Worm (Caenorhabditis elegans): ENCODE data around the gene ZK686.6.

The ZK686.6 gene

ce11 chrIII:7722999-7723398, 49.8 kb downstream of the ZK686.6 start:
- no peak for TF ChIP-seq F13H6.1 (tag; optimal IDR thresholded peaks at IDR 0.05)
- TF ChIP-seq blmp-1 (tag; optimal IDR thresholded peaks at IDR 0.05; ENCODE audit: insufficient read depth): no peak
- TF ChIP-seq mdl-1 (tag; optimal IDR thresholded peaks at IDR 0.05): peak in 1 of 2 experiments; percentile 3
- peak in 1 of 2 experiments; percentile 47 for TF ChIP-seq lsy-2 (tag; optimal IDR thresholded peaks at IDR 0.05)
- peak; percentile 42 for TF ChIP-seq crh-2 (tag; optimal IDR thresholded peaks at IDR 0.05)
- TF ChIP-seq nhr-25 (tag; optimal IDR thresholded peaks at IDR 0.05): no peak
- peak; percentile 54 for TF ChIP-seq C34F6.9 (tag; optimal IDR thresholded peaks at IDR 0.05)
- peak; percentile 23 for TF ChIP-seq ztf-4 (tag; optimal IDR thresholded peaks at IDR 0.05)
- TF ChIP-seq nhr-129 (tag; optimal IDR thresholded peaks at IDR 0.05): peak; percentile 33
- no peak for TF ChIP-seq nhr-23 (tag; optimal IDR thresholded peaks at IDR 0.05)
- TF ChIP-seq sem-4 (tag; optimal IDR thresholded peaks at IDR 0.05): peak; percentile 31
- no peak for TF ChIP-seq nhr-10 (tag; optimal IDR thresholded peaks at IDR 0.05)
- TF ChIP-seq sma-3 (GFP tag; optimal IDR thresholded peaks at IDR 0.05): no peak
- TF ChIP-seq Y55F3AM.14 (GFP tag; optimal IDR thresholded peaks at IDR 0.05): no peak
- no peak for TF ChIP-seq lin-39 (tag; optimal IDR thresholded peaks at IDR 0.05)
- TF ChIP-seq ceh-82 (tag; optimal IDR thresholded peaks at IDR 0.05): no peak
- peak; percentile 10 for TF ChIP-seq lin-13 (GFP tag; optimal IDR thresholded peaks at IDR 0.05)
- TF ChIP-seq zag-1 (tag; optimal IDR thresholded peaks at IDR 0.05): no peak
- peak; percentile 9 for TF ChIP-seq sma-9 (GFP tag; optimal IDR thresholded peaks at IDR 0.05)
- TF ChIP-seq sma-9 (tag; optimal IDR thresholded peaks at IDR 0.05): no peak

- no peak for TF ChIP-seq zag-1 (tag; optimal IDR thresholded peaks at IDR 0.05)
- TF ChIP-seq C34F6.9 (tag; optimal IDR thresholded peaks at IDR 0.05): peak; percentile 10
- peak in 1 of 2 experiments; percentile 9 for TF ChIP-seq lsy-2 (tag; optimal IDR thresholded peaks at IDR 0.05)
- TF ChIP-seq ama-1 (optimal IDR thresholded peaks at IDR 0.05): no peak
- TF ChIP-seq sem-4 (tag; optimal IDR thresholded peaks at IDR 0.05): peak; percentile 8
These were observed 50.4 kb downstream of the ZK686.6 start for ce11 chrIII:7722411-7722810.
